Fruit fly (Drosophila melanogaster): ENCODE results near the gene Kdm5.

DNA sequence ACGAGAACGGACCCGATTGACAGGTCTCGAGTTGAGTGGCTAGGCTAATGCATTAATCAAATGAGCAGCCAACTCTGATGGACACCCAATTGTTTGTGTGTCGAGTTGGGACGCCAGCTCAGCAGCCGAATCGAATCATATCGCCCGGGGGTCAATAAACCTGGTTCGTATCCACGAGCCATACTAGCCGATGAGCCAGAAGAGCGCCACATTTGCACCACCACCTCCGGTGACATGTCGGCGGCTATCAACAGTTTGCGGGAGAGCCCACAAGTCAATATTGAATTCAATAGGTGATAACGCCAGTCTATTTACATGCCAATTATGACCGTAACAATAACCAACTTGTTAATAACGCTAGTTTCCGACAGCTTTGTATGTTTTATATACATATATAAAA lies 25.2 kb downstream of the Kdm5 start:
- TF ChIP-seq h (GFP tag; optimal IDR thresholded peaks at IDR 0.05) (no peak), Dif (GFP tag; optimal IDR thresholded peaks at IDR 0.05; ENCODE audit: partially characterized antibody) (no peak), Hnf4 (GFP tag; optimal IDR thresholded peaks at IDR 0.05) (no peak)
